Worm (Caenorhabditis elegans) whole organism, midembryonic: Measurements from ENCODE around the gene rnp-4.

ENCODE experiments used
- T22C8.4 ChIP-seq: fragments of 200-800 bp; sonication (Bioruptor generic); IDR thresholded peaks from 2 replicates; pipeline ENCODE4 v1.3.6; 2022; ENCODE audit warnings: missing genetic modification characterization, missing compliant biosample characterization
- cog-1 ChIP-seq: sonication (generic microtip); optimal IDR thresholded peaks from 2 replicates; lab custom pipeline; 2016; ENCODE audit warnings: missing genetic modification characterization, missing compliant biosample characterization
- flt-1 ChIP-seq: fragments of 200-800 bp; sonication (Bioruptor generic); IDR thresholded peaks from 2 replicates; pipeline ENCODE4 v1.3.6; 2022; ENCODE audit warnings: missing genetic modification characterization, missing compliant biosample characterization
- klf-2 ChIP-seq: fragments of 200-800 bp; sonication (Bioruptor generic); conservative IDR thresholded peaks from 2 replicates; pipeline ENCODE4 v1.3.6; 2022; ENCODE audit warnings: missing genetic modification reagents, missing genetic modification characterization, missing compliant biosample characterization
- med-1 ChIP-seq: sonication (generic microtip); optimal IDR thresholded peaks from 2 replicates; lab custom pipeline; 2017; ENCODE audit warnings: missing genetic modification characterization, mild to moderate bottlenecking, missing compliant biosample characterization, antibody characterized with exemption, missing genetic modification reagents; ENCODE audit not compliant: insufficient read depth
- ref-1 ChIP-seq: fragments of 200-800 bp; sonication (Bioruptor generic); conservative IDR thresholded peaks from 2 replicates; pipeline ENCODE4 v1.3.6; 2022; ENCODE audit warnings: missing genetic modification reagents, missing genetic modification characterization, missing compliant biosample characterization
- tab-1 ChIP-seq: fragments of 200-800 bp; sonication (Bioruptor generic); IDR thresholded peaks from 2 replicates; pipeline ENCODE4 v1.3.6; 2022; ENCODE audit warnings: missing genetic modification characterization, missing compliant biosample characterization
- ztf-23 ChIP-seq: fragments of 200-800 bp; sonication (Bioruptor generic); IDR thresholded peaks from 2 replicates; pipeline ENCODE4 v1.3.6; 2022; ENCODE audit warnings: missing genetic modification reagents, missing genetic modification characterization, missing compliant biosample characterization
- ztf-29 ChIP-seq: fragments of 200-800 bp; sonication (Bioruptor generic); IDR thresholded peaks from 2 replicates; pipeline ENCODE4 v1.3.6; 2022; ENCODE audit warnings: missing genetic modification reagents, missing genetic modification characterization, missing compliant biosample characterization

The rnp-4 gene

DNA sequence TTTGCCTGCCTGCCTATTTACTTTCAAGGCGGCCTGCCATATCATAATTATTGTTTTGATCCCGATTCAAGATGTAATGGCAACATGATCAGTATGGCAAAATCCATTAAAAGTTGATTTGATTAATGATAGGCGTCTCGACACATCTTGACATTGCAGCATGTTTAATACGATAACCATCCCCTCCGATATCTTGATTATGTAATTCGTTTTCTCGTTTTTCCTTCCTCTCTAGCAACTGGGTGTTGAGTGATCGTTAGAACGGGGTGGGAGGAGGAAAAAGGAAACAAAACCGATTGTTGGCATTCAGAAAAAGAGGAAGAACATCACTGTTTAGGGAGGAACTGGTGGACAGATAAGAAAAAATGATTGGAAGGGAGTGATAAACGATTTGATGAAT lies 14.1 kb upstream of the rnp-4 start:
- TF ChIP-seq T22C8.4 (GFP tag; lab: Robert Waterston, UW) (no peak), cog-1 (tag; lab: Kevin White, UChicago) (no peak), flt-1 (GFP tag; lab: Robert Waterston, UW) (no peak), tab-1 (GFP tag; lab: Robert Waterston, UW) (no peak), ztf-29 (GFP tag; lab: Robert Waterston, UW) (no peak), ztf-23 (GFP tag; lab: Robert Waterston, UW) (no peak), ref-1 (no peak), klf-2 (GFP tag; lab: Robert Waterston, UW) (no peak), med-1 (GFP tag; lab: Kevin White, UChicago) (no peak)

DNA sequence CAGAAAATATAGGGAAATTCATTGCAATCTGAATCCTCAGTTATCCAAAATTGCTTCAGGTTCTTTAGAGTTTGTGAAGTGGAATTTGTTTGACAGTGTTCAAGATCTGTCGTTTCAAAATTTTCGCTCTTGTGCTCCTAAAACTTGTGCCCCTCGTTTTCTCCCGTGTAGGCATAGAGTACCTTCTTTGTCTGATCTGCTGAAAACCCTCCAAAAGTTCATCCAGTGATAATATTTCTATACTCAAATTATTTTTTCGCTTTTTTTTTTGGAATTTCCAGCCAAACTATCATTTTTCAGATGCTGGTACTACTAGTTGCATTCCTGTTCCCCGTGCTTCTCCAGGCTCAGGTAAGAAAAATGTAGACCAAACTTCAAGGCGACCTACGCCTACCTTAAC lies 11.6 kb upstream of the rnp-4 start, which contains the start of gene R07E5.4:
TSS of gene R07E5.4 (plus strand) at position 301 of the 400 bp plus-strand sequence.
- no peak for TF ChIP-seq ztf-29 (GFP tag; lab: Robert Waterston, UW)
- TF ChIP-seq ref-1, result no peak
- no peak for TF ChIP-seq cog-1 (tag; lab: Kevin White, UChicago)
- TF ChIP-seq med-1 (GFP tag; lab: Kevin White, UChicago), result no peak
- no peak for TF ChIP-seq klf-2 (GFP tag; lab: Robert Waterston, UW)
- no peak for TF ChIP-seq T22C8.4 (GFP tag; lab: Robert Waterston, UW)
- TF ChIP-seq ztf-23 (GFP tag; lab: Robert Waterston, UW), result no peak
- TF ChIP-seq tab-1 (GFP tag; lab: Robert Waterston, UW), result no peak
- TF ChIP-seq flt-1 (GFP tag; lab: Robert Waterston, UW), result no peak

DNA sequence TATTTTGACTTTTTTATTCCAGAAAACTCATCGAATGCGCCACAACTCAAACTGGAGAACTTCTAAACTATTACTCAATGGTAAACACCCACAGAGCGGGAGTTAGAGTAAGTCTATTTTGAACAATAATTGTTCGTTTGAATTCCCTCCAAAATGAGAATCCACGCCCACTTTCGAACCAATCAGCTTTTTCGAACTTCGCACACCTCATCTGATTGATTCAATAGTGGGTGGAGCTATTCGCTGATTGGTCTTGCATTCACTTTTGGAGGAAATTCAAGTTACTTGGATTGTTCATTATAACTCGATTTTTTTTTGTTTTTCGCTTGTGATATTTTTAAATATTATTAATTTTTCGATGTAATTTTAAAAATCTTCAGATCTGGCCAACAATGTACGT lies 10.2 kb upstream of the rnp-4 start:
- TF ChIP-seq klf-2 (GFP tag; lab: Robert Waterston, UW) (no peak), tab-1 (GFP tag; lab: Robert Waterston, UW) (no peak), ztf-23 (GFP tag; lab: Robert Waterston, UW) (no peak), cog-1 (tag; lab: Kevin White, UChicago) (no peak), med-1 (GFP tag; lab: Kevin White, UChicago) (no peak)

DNA sequence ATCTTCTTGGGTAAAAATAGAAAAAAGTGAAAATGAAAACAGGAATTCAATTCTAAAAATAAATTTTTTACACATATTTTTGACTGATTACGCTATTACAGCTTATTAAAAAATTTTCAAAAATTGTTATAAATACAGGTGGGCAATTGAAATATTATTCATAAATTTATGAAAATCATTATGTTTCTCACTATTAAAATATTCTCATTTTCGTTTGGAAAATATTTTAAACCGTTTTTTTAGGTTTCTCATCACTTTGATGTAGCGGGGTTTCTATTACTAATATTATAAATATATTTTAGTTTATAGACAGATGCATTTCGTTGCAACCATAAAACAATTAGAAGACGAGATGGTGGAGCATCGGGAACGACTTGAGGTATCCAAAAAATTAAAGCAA lies 9.0 kb upstream of the rnp-4 start, which contains the start of gene R07E5.5:
TSS of gene R07E5.5 (plus strand) at position 301 of the 400 bp plus-strand sequence.
- TF ChIP-seq T22C8.4 (GFP tag; lab: Robert Waterston, UW) (no peak), ztf-23 (GFP tag; lab: Robert Waterston, UW) (no peak)

DNA sequence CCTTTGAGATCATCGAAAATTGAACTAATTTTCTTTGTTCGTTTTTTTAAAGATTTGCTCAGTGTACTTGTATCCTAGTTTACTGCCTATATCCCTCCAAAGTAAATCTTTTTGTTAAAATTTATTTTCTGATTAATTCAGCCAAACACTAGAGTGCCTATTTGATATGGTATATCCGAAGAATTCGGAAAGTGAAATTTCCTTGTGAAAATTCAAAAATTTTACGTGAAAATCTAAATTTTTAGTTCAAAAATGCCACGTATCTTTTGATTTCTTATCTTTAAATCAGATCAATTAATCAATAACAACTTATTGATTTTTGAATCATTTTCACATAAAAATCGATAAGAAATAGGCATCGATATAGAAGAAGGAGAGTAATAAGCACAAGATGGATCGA lies 7.6 kb upstream of the rnp-4 start, which contains the start of gene R07E5.6:
TSS of gene R07E5.6 (plus strand) at position 301 of the 400 bp plus-strand sequence.
- no peak for TF ChIP-seq tab-1 (GFP tag; lab: Robert Waterston, UW)

DNA sequence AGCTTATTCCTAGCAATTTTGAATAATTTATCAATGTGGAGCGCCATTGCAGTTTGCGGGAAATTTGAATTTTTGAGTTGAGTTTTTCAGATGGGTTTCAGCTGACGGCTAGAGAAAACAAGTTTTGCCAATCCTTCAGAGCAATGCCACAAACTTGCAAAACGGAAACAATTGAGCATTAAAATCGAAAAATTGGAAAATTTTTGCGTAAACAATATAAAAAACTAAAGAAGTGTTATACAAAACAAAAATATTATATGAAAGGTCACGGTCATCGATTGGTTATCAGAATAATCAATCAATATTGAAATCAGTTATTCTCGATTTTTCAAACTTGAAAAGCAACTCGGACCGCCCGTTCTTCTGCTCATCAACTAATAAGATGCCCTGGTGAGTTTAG lies 4.9 kb upstream of the rnp-4 start, which contains the start of gene R07E5.15:
TSS of gene R07E5.15 (plus strand) at position 301 of the 400 bp plus-strand sequence.
- TF ChIP-seq ztf-23 (GFP tag; lab: Robert Waterston, UW), result no peak
- no peak for TF ChIP-seq cog-1 (tag; lab: Kevin White, UChicago)
- no peak for TF ChIP-seq klf-2 (GFP tag; lab: Robert Waterston, UW)
- no peak for TF ChIP-seq ref-1
- TF ChIP-seq T22C8.4 (GFP tag; lab: Robert Waterston, UW), result no peak
- TF ChIP-seq ztf-29 (GFP tag; lab: Robert Waterston, UW), result no peak
- TF ChIP-seq flt-1 (GFP tag; lab: Robert Waterston, UW), result no peak
- TF ChIP-seq med-1 (GFP tag; lab: Kevin White, UChicago), result no peak
- no peak for TF ChIP-seq tab-1 (GFP tag; lab: Robert Waterston, UW)

DNA sequence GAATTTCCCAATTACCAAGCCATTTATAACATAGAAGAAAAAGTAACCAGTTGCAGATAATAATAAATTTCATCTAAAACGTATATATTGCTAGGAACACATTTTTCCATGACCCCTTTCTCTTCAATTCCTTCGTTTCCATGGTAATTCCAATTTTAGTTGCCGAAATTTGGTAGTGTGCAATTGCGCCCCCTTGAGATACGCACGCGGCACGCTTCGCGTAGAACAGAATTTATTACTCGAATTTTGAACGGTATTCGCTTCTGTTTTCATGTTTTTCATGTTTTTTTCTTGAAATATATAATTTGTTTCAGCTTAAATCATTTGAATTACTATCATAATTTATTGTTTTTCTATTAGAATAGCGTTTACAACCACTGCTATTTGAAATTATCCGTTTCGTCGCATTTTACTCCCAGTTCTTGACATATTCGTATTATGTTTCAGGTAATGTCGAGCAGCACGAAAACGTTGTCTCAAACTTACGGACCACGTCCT lies 1.7 kb upstream of the rnp-4 start, which contains the start of the genes R07E5.17 and snfc-5:
TSS of gene R07E5.17 (minus strand) at position 98 of the 498 bp plus-strand sequence.
TSS of gene snfc-5 (plus strand) at position 448 of the 498 bp plus-strand sequence.
- TF ChIP-seq ztf-23 (GFP tag; lab: Robert Waterston, UW) (no peak), ztf-29 (GFP tag; lab: Robert Waterston, UW) (no peak), klf-2 (GFP tag; lab: Robert Waterston, UW) (no peak), T22C8.4 (GFP tag; lab: Robert Waterston, UW) (no peak), tab-1 (GFP tag; lab: Robert Waterston, UW) (no peak), ref-1 (no peak), flt-1 (GFP tag; lab: Robert Waterston, UW) (no peak), cog-1 (tag; lab: Kevin White, UChicago) (no peak), med-1 (GFP tag; lab: Kevin White, UChicago) (no peak)

DNA sequence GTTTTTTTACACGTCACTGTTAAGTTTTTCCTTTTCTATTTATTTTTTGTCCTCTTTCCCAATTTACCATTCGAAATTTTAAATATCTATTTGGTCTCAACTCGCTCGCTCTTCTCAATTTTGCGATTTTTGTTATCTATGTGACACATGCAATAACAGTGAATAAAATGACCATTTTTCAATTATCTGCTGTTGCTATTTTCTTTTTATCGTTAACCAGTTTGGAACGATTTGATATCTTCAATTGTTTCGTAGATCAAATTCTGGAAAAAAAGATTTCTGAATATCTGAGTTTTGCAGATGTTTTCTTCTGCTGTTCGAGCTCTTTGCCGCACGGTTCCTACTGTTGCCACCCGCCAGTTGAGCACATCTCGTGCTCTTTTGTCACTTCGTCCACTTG lies 1.1 kb downstream of the rnp-4 start, which contains the start of gene prdx-3:
TSS of gene prdx-3 (plus strand) at position 301 of the 400 bp plus-strand sequence.
- TF ChIP-seq T22C8.4 (GFP tag; lab: Robert Waterston, UW), result no peak
- no peak for TF ChIP-seq ref-1
- TF ChIP-seq tab-1 (GFP tag; lab: Robert Waterston, UW), result no peak
- TF ChIP-seq ztf-23 (GFP tag; lab: Robert Waterston, UW), result no peak
- no peak for TF ChIP-seq flt-1 (GFP tag; lab: Robert Waterston, UW)
- TF ChIP-seq ztf-29 (GFP tag; lab: Robert Waterston, UW), result no peak
- no peak for TF ChIP-seq klf-2 (GFP tag; lab: Robert Waterston, UW)
- TF ChIP-seq med-1 (GFP tag; lab: Kevin White, UChicago), result no peak
- TF ChIP-seq cog-1 (tag; lab: Kevin White, UChicago), result no peak

DNA sequence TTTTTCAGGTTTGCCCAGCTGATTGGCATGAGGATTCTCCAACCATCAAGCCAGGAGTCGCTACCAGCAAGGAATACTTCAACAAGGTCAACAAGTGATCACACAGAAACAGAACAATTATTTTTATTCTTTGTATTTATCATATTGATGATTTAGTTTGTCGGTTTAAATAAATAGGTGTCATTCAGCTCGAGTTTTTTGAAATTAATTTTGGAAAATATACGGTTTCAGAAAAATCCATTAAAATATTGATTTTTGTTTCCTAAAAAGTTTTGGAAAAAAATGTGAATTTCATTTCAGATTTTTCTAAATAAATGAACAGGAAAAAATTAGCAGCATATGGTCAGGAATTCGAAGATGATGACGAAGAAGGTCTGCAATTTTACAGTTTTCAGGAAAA lies 2.2 kb downstream of the rnp-4 start, which contains the start of gene gpch-1:
TSS of gene gpch-1 (plus strand) at position 301 of the 400 bp plus-strand sequence.
- TF ChIP-seq T22C8.4 (GFP tag; lab: Robert Waterston, UW) (no peak), ref-1 (no peak), cog-1 (tag; lab: Kevin White, UChicago) (no peak), ztf-29 (GFP tag; lab: Robert Waterston, UW) (no peak), ztf-23 (GFP tag; lab: Robert Waterston, UW) (no peak), klf-2 (GFP tag; lab: Robert Waterston, UW) (no peak), med-1 (GFP tag; lab: Kevin White, UChicago) (no peak), tab-1 (GFP tag; lab: Robert Waterston, UW) (no peak), flt-1 (GFP tag; lab: Robert Waterston, UW) (no peak)
